Fruit fly (Drosophila melanogaster): Measurements from ENCODE around the gene drd.

The drd gene

dm6 chrX:15085777-15086510 is 39.6 kb upstream of the drd start, which contains the start of the genes CG15027 and Dbct (continued):
- TF ChIP-seq eg (GFP tag; IDR thresholded peaks at IDR 0.05) (peak; percentile 63), net (GFP tag; optimal IDR thresholded peaks at IDR 0.05) (peak; percentile 20), CG7368 (GFP tag; optimal IDR thresholded peaks at IDR 0.05) (peak; percentile 56), CG11294 (GFP tag; IDR thresholded peaks at IDR 0.05) (peak; percentile 44; the same call in 1 of the 2 replicates), fd59A (GFP tag; optimal IDR thresholded peaks at IDR 0.05) (peak; percentile 34), CG1621 (tag; optimal IDR thresholded peaks at IDR 0.05) (no peak), cyc (GFP tag; optimal IDR thresholded peaks at IDR 0.05) (peak; percentile 51), CG4318 (GFP tag; optimal IDR thresholded peaks at IDR 0.05) (peak; percentile 17), CG32006 (GFP tag; optimal IDR thresholded peaks at IDR 0.05) (peak; percentile 43), Hr4 (GFP tag; optimal IDR thresholded peaks at IDR 0.05) (peak; percentile 46), Lpt (GFP tag; optimal IDR thresholded peaks at IDR 0.05) (no peak), esn (GFP tag; optimal IDR thresholded peaks at IDR 0.05) (peak; percentile 70), Sox14 (GFP tag; optimal IDR thresholded peaks at IDR 0.05) (peak; percentile 35), Eip78C (GFP tag) (peak; percentile 75), dac (GFP tag; optimal IDR thresholded peaks at IDR 0.05) (no peak), ss (GFP tag; optimal IDR thresholded peaks at IDR 0.05) (peak; percentile 21 to 55), pdm3 (GFP tag; optimal IDR thresholded peaks at IDR 0.05) (peak; percentile 66), CG6163 (GFP tag; IDR thresholded peaks at IDR 0.05) (peak; percentile 69), CG3032 (tag; optimal IDR thresholded peaks at IDR 0.05) (peak; percentile 69)

- TF ChIP-seq CG8119 (GFP tag; IDR thresholded peaks at IDR 0.05) (no peak), Eip78C (GFP tag) (peak; percentile 9), CG6792 (GFP tag; optimal IDR thresholded peaks at IDR 0.05) (no peak), Met (GFP tag; optimal IDR thresholded peaks at IDR 0.05) (no peak)
Measured at dm6 chrX:15089146-15089698, 36.3 kb upstream of the drd start, which contains the start of gene Rab3-GEF. Gene Rab3-GEF, plus strand, starts transcription at chrX:15089682.

dm6 chrX:15090371-15090770 is 35.2 kb upstream of the drd start:
- TF ChIP-seq CG32006 (GFP tag; optimal IDR thresholded peaks at IDR 0.05): peak; percentile 21
- peak; percentile 4 for TF ChIP-seq lz (GFP tag; optimal IDR thresholded peaks at IDR 0.05)
- peak; percentile 3 for TF ChIP-seq Met (GFP tag; optimal IDR thresholded peaks at IDR 0.05)
- TF ChIP-seq acj6 (GFP tag; optimal IDR thresholded peaks at IDR 0.05): peak; percentile 6
- TF ChIP-seq esn (GFP tag; optimal IDR thresholded peaks at IDR 0.05): no peak
- TF ChIP-seq Eip93F (GFP tag; optimal IDR thresholded peaks at IDR 0.05): no peak
- TF ChIP-seq CG31627 (GFP tag; optimal IDR thresholded peaks at IDR 0.05): peak; percentile 13
- peak; percentile 34 for TF ChIP-seq Eip78C (GFP tag)
- no peak for TF ChIP-seq CG4318 (GFP tag; optimal IDR thresholded peaks at IDR 0.05)
- peak; percentile 68 for TF ChIP-seq svp (GFP tag)
- peak; percentile 7 for TF ChIP-seq Hr39 (GFP tag; optimal IDR thresholded peaks at IDR 0.05)
- TF ChIP-seq CG10669 (GFP tag; optimal IDR thresholded peaks at IDR 0.05): peak; percentile 14
- peak; percentile 8 for TF ChIP-seq Eip75B (GFP tag; optimal IDR thresholded peaks at IDR 0.05)
- TF ChIP-seq topi (GFP tag; optimal IDR thresholded peaks at IDR 0.05): peak; percentile 10

dm6 chrX:15091159-15091558 is 34.4 kb upstream of the drd start:
- TF ChIP-seq lz (GFP tag; optimal IDR thresholded peaks at IDR 0.05): no peak
- TF ChIP-seq Sox102F (GFP tag; optimal IDR thresholded peaks at IDR 0.05): no peak
- TF ChIP-seq cyc (GFP tag; optimal IDR thresholded peaks at IDR 0.05): no peak
- no peak for TF ChIP-seq Blimp-1 (GFP tag; optimal IDR thresholded peaks at IDR 0.05)
- TF ChIP-seq CG16779 (tag; optimal IDR thresholded peaks at IDR 0.05): no peak
- TF ChIP-seq topi (GFP tag; optimal IDR thresholded peaks at IDR 0.05): no peak
- TF ChIP-seq CG9139 (GFP tag; optimal IDR thresholded peaks at IDR 0.05): no peak
- TF ChIP-seq esn (GFP tag; optimal IDR thresholded peaks at IDR 0.05): no peak
